Fruit fly (Drosophila melanogaster): ENCODE measurements around the gene CG3081.

DNA sequence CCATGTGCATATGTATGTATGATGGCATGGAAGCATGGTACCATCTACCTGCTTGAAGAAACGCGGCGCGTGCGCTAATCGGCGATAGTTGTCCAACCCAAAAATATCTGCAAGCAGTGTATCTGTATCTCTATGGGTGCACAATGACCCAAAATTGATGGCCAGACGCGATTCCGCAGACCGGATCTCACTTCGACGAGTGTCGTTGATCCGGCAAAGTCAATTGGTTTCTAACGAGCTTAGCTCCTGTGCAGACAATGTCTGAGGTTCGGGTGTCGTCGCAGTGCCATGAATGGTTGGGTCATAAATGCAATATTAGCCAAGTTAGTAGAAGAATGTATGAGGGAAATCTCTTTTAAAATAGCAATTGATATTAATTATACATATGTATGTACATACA lies 30.2 kb downstream of the CG3081 start:
- no peak for TF ChIP-seq salm (tag; optimal IDR thresholded peaks at IDR 0.05)
- no peak for TF ChIP-seq CG2199 (GFP tag; IDR thresholded peaks at IDR 0.05)
- no peak for TF ChIP-seq CG5245 (GFP tag; optimal IDR thresholded peaks at IDR 0.05)
- no peak for TF ChIP-seq ara (GFP tag; IDR thresholded peaks at IDR 0.05)
- TF ChIP-seq psq (GFP tag; optimal IDR thresholded peaks at IDR 0.05), result no peak
- no peak for TF ChIP-seq D19B (GFP tag; optimal IDR thresholded peaks at IDR 0.05)

Data from whole organism, embryonic.